Worm (Caenorhabditis elegans) whole organism, midembryonic: ENCODE results near the gene gmap-2.

Source experiments
- T22C8.4 ChIP-seq: fragments of 200-800 bp; sonication (Bioruptor generic); IDR thresholded peaks from 2 replicates; pipeline ENCODE4 v1.3.6; 2022; ENCODE audit warnings: missing genetic modification characterization, missing compliant biosample characterization
- flt-1 ChIP-seq: fragments of 200-800 bp; sonication (Bioruptor generic); IDR thresholded peaks from 2 replicates; pipeline ENCODE4 v1.3.6; 2022; ENCODE audit warnings: missing genetic modification characterization, missing compliant biosample characterization
- klf-2 ChIP-seq: fragments of 200-800 bp; sonication (Bioruptor generic); conservative IDR thresholded peaks from 2 replicates; pipeline ENCODE4 v1.3.6; 2022; ENCODE audit warnings: missing genetic modification reagents, missing genetic modification characterization, missing compliant biosample characterization
- ref-1 ChIP-seq: fragments of 200-800 bp; sonication (Bioruptor generic); conservative IDR thresholded peaks from 2 replicates; pipeline ENCODE4 v1.3.6; 2022; ENCODE audit warnings: missing genetic modification reagents, missing genetic modification characterization, missing compliant biosample characterization
- tab-1 ChIP-seq: fragments of 200-800 bp; sonication (Bioruptor generic); IDR thresholded peaks from 2 replicates; pipeline ENCODE4 v1.3.6; 2022; ENCODE audit warnings: missing genetic modification characterization, missing compliant biosample characterization
- ztf-29 ChIP-seq: fragments of 200-800 bp; sonication (Bioruptor generic); IDR thresholded peaks from 2 replicates; pipeline ENCODE4 v1.3.6; 2022; ENCODE audit warnings: missing genetic modification reagents, missing genetic modification characterization, missing compliant biosample characterization

DNA sequence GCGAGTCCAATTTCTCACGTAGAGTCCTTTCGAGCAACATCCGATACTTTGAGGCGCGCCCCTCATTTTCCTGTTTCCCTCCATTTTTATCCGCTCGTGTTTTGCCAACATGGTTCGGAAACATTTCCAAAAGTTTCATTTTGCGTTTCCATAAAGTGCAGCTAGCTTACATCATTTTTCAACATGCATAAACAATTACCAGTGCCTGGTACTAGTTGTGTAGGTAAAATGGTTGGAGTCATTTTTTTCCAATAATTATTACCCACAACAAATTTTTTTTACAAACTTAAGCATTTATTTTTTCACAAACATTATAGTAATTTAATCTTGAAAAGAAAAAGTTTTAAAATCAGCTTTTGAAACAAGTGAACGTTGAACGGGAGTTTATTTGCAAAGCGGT is 34.4 kb downstream of the gmap-2 start:
- TF ChIP-seq ztf-29 (GFP tag; lab: Robert Waterston, UW) (no peak), T22C8.4 (GFP tag; lab: Robert Waterston, UW) (no peak), flt-1 (no peak), klf-2 (GFP tag; lab: Robert Waterston, UW) (no peak), ref-1 (GFP tag; lab: Robert Waterston, UW) (no peak), tab-1 (GFP tag; lab: Robert Waterston, UW) (no peak)
